Fruit fly (Drosophila melanogaster) whole organism, embryonic: ENCODE results near the gene CG10341.

Source experiments
- Antp ChIP-seq: fragments of 200-800 bp; sonication (Bioruptor generic); optimal IDR thresholded peaks from 3 replicates; lab custom pipeline; 2016; ENCODE audit warnings: missing biosample characterization, missing genetic modification characterization
- CG10366 ChIP-seq: fragments of 200-800 bp; sonication (Bioruptor generic); IDR thresholded peaks from 2 replicates; pipeline ENCODE4 v1.3.6; 2022; ENCODE audit warnings: missing biosample characterization, missing genetic modification characterization
- CG10462 ChIP-seq: fragments of 200-800 bp; sonication (Bioruptor generic); optimal IDR thresholded peaks from 2 replicates; lab custom pipeline; 2016; ENCODE audit warnings: missing biosample characterization, missing genetic modification characterization
- CG11398 ChIP-seq: fragments of 200-800 bp; sonication (Bioruptor generic); optimal IDR thresholded peaks from 2 replicates; lab custom pipeline; 2016; ENCODE audit warnings: missing biosample characterization, missing genetic modification characterization
- CG11695 ChIP-seq: fragments of 200-800 bp; sonication (Bioruptor generic); IDR thresholded peaks from 3 replicates; pipeline ENCODE4 v1.3.6; 2022; ENCODE audit warnings: missing biosample characterization, missing genetic modification characterization
- CG14441 ChIP-seq: fragments of 200-800 bp; sonication (Bioruptor generic); IDR thresholded peaks from 2 replicates; pipeline ENCODE4 v1.3.6; 2022; ENCODE audit warnings: missing biosample characterization, missing genetic modification characterization
- CG1603 ChIP-seq: fragments of 200-800 bp; sonication (Bioruptor generic); optimal IDR thresholded peaks from 2 replicates; lab custom pipeline; 2019; ENCODE audit warnings: missing biosample characterization, mild to moderate bottlenecking, missing genetic modification characterization, moderate library complexity
- CG1647 ChIP-seq: fragments of 200-800 bp; sonication (Bioruptor generic); optimal IDR thresholded peaks from 3 replicates; lab custom pipeline; 2016; ENCODE audit warnings: missing biosample characterization, missing genetic modification characterization
- CG17359 ChIP-seq: fragments of 200-800 bp; sonication (Bioruptor generic); optimal IDR thresholded peaks from 3 replicates; lab custom pipeline; 2018; ENCODE audit warnings: missing biosample characterization, mild to moderate bottlenecking, missing genetic modification characterization, moderate library complexity
- CG18619 ChIP-seq: fragments of 200-800 bp; sonication (Bioruptor generic); optimal IDR thresholded peaks from 3 replicates; lab custom pipeline; 2017; ENCODE audit warnings: missing biosample characterization, mild to moderate bottlenecking, missing genetic modification characterization
- CG2712 ChIP-seq: fragments of 200-800 bp; optimal IDR thresholded peaks from 3 replicates; lab custom pipeline; 2019; ENCODE audit warnings: missing biosample characterization, mild to moderate bottlenecking, missing genetic modification characterization, moderate library complexity
- CG3281 ChIP-seq: fragments of 200-800 bp; sonication (Bioruptor generic); optimal IDR thresholded peaks from 3 replicates; lab custom pipeline; 2017; ENCODE audit warnings: missing biosample characterization, mild to moderate bottlenecking, missing genetic modification characterization
- CG8290 ChIP-seq, 3 experiments: fragments of 200-800 bp; sonication (Bioruptor generic); optimal IDR thresholded peaks; 2 replicates each; lab custom pipeline; 2016 to 2019; ENCODE audit warnings: missing biosample characterization in 3 of 3, missing genetic modification characterization in 3 of 3, mild to moderate bottlenecking in 2 of 3, moderate library complexity in 1 of 3
- CG8388 ChIP-seq: fragments of 200-800 bp; sonication (Bioruptor generic); optimal IDR thresholded peaks from 2 replicates; lab custom pipeline; 2019; ENCODE audit warnings: missing biosample characterization, mild to moderate bottlenecking, missing genetic modification characterization, moderate library complexity
- CG9727 ChIP-seq: fragments of 200-800 bp; sonication (Bioruptor generic); optimal IDR thresholded peaks from 3 replicates; lab custom pipeline; 2017; ENCODE audit warnings: missing biosample characterization, mild to moderate bottlenecking, missing genetic modification characterization
- CG9932 ChIP-seq: fragments of 200-800 bp; sonication (Bioruptor generic); IDR thresholded peaks from 2 replicates; pipeline ENCODE4 v1.3.6; 2022; ENCODE audit warnings: missing biosample characterization, missing genetic modification characterization
- Dip3 ChIP-seq: fragments of 200-800 bp; sonication (Bioruptor generic); optimal IDR thresholded peaks from 3 replicates; lab custom pipeline; 2016; ENCODE audit warnings: missing biosample characterization, missing genetic modification characterization
- Elba2 ChIP-seq: fragments of 200-800 bp; sonication (Bioruptor generic); optimal IDR thresholded peaks from 3 replicates; lab custom pipeline; 2016; ENCODE audit warnings: missing biosample characterization, missing genetic modification characterization
- Ets65A ChIP-seq: fragments of 200-800 bp; sonication (Bioruptor generic); peaks from one replicate; lab custom pipeline; 2016; ENCODE audit warnings: missing biosample characterization, missing genetic modification characterization
- Max ChIP-seq: fragments of 200-800 bp; sonication (Bioruptor generic); optimal IDR thresholded peaks from 2 replicates; lab custom pipeline; 2016; ENCODE audit warnings: missing biosample characterization, mild to moderate bottlenecking, missing genetic modification characterization
- NfI ChIP-seq: fragments of 200-800 bp; sonication (Bioruptor generic); optimal IDR thresholded peaks from 3 replicates; lab custom pipeline; 2018; ENCODE audit warnings: missing biosample characterization, mild to moderate bottlenecking, missing genetic modification characterization, moderate library complexity
- Optix ChIP-seq: fragments of 200-800 bp; sonication (Bioruptor generic); IDR thresholded peaks from 3 replicates; pipeline ENCODE4 v1.3.6; 2022; ENCODE audit warnings: missing biosample characterization, missing genetic modification characterization
- Ptx1 ChIP-seq: fragments of 200-800 bp; sonication (Bioruptor generic); IDR thresholded peaks from 2 replicates; pipeline ENCODE4 v1.3.6; 2022; ENCODE audit warnings: missing biosample characterization, missing genetic modification characterization
- Ravus ChIP-seq: fragments of 200-800 bp; sonication (Bioruptor generic); IDR thresholded peaks from 2 replicates; pipeline ENCODE4 v1.3.6; 2022; ENCODE audit warnings: missing biosample characterization, missing genetic modification characterization
- Rfx ChIP-seq: fragments of 200-800 bp; sonication (Bioruptor generic); IDR thresholded peaks from 2 replicates; pipeline ENCODE4 v1.3.6; 2022; ENCODE audit warnings: missing biosample characterization, missing genetic modification characterization
- Trl ChIP-seq, 3 experiments: fragments of >200 bp in 2 of 3; fragments of 200-800 bp in 1 of 3; sonication (Bioruptor generic) in 1 of 3; optimal IDR thresholded peaks; 2 replicates in 1 of 3; 3 replicates in 2 of 3; lab custom pipeline; 2016 to 2017; ENCODE audit warnings: missing biosample characterization in 1 of 3, missing genetic modification characterization in 1 of 3
- cg ChIP-seq: fragments of 200-800 bp; sonication (Bioruptor generic); optimal IDR thresholded peaks from 3 replicates; lab custom pipeline; 2019; ENCODE audit warnings: missing biosample characterization, mild to moderate bottlenecking, missing genetic modification characterization, moderate library complexity
- chinmo ChIP-seq: fragments of 200-800 bp; sonication (Bioruptor generic); IDR thresholded peaks from 4 replicates; pipeline ENCODE4 v1.3.6; 2022; ENCODE audit warnings: missing biosample characterization, missing genetic modification characterization; ENCODE audit not compliant: partially characterized antibody
- croc ChIP-seq: fragments of 200-800 bp; sonication (Bioruptor generic); conservative IDR thresholded peaks from 3 replicates; pipeline ENCODE4 v1.3.6; 2022; ENCODE audit warnings: missing biosample characterization, missing genetic modification characterization
- cwo ChIP-seq: fragments of 200-800 bp; sonication (Bioruptor generic); optimal IDR thresholded peaks from 3 replicates; lab custom pipeline; 2017; ENCODE audit warnings: missing biosample characterization, missing genetic modification characterization, mild to moderate bottlenecking, moderate library complexity, missing genetic modification reagents
- grau ChIP-seq: fragments of 200-800 bp; optimal IDR thresholded peaks from 3 replicates; lab custom pipeline; 2019; ENCODE audit warnings: missing biosample characterization, mild to moderate bottlenecking, missing genetic modification characterization, moderate library complexity
- hkb ChIP-seq, 2 experiments: fragments of 200-800 bp in 1 of 2; fragments of >200 bp in 1 of 2; sonication (Bioruptor generic) in 1 of 2; IDR thresholded peaks in 1 of 2; optimal IDR thresholded peaks in 1 of 2; 2 replicates each; pipeline versions ENCODE4 v1.3.6 to Lab custom; 2017 to 2022; ENCODE audit warnings: missing biosample characterization in 1 of 2, missing genetic modification characterization in 1 of 2
- ind ChIP-seq: fragments of 200-800 bp; sonication (Bioruptor generic); optimal IDR thresholded peaks from 3 replicates; lab custom pipeline; 2016; ENCODE audit warnings: missing biosample characterization, missing genetic modification characterization
- lbe ChIP-seq: fragments of 200-800 bp; sonication (Bioruptor generic); optimal IDR thresholded peaks from 2 replicates; lab custom pipeline; 2016; ENCODE audit warnings: missing biosample characterization, mild to moderate bottlenecking, missing genetic modification characterization
- luna ChIP-seq: fragments of 200-800 bp; sonication (Bioruptor generic); optimal IDR thresholded peaks from 2 replicates; lab custom pipeline; 2016; ENCODE audit warnings: missing biosample characterization, missing genetic modification characterization
- mam ChIP-seq: fragments of 200-800 bp; sonication (Bioruptor generic); optimal IDR thresholded peaks from 3 replicates; lab custom pipeline; 2016; ENCODE audit warnings: missing biosample characterization, missing genetic modification characterization
- nerfin-1 ChIP-seq: fragments of 200-800 bp; sonication (Bioruptor generic); optimal IDR thresholded peaks from 3 replicates; lab custom pipeline; 2019; ENCODE audit warnings: missing biosample characterization, mild to moderate bottlenecking, missing genetic modification characterization, moderate library complexity
- nerfin-2 ChIP-seq: fragments of 200-800 bp; sonication (Bioruptor generic); IDR thresholded peaks from 2 replicates; pipeline ENCODE4 v1.3.6; 2022; ENCODE audit warnings: missing biosample characterization, missing genetic modification characterization; ENCODE audit not compliant: partially characterized antibody
- pan ChIP-seq, 4 experiments: fragments of >200 bp in 3 of 4; fragments of 200-800 bp in 1 of 4; sonication (Bioruptor generic) in 1 of 4; optimal IDR thresholded peaks in 3 of 4; IDR thresholded peaks in 1 of 4; 2 replicates each; pipeline versions ENCODE4 v1.3.6 to Lab custom; 2017 to 2022; ENCODE audit warnings: missing biosample characterization in 2 of 4, missing genetic modification characterization in 2 of 4, mixed read lengths in 1 of 4
- prd ChIP-seq, 3 experiments: fragments of >200 bp in 2 of 3; fragments of 200-800 bp in 1 of 3; sonication (Bioruptor generic) in 1 of 3; optimal IDR thresholded peaks in 2 of 3; IDR thresholded peaks in 1 of 3; 2 replicates in 2 of 3; 3 replicates in 1 of 3; pipeline versions ENCODE4 v1.3.6 to Lab custom; 2017 to 2022; ENCODE audit warnings: missing biosample characterization in 1 of 3, missing genetic modification characterization in 1 of 3
- pzg ChIP-seq: fragments of 200-800 bp; sonication (Bioruptor generic); optimal IDR thresholded peaks from 3 replicates; lab custom pipeline; 2018; ENCODE audit warnings: missing biosample characterization, mild to moderate bottlenecking, missing genetic modification characterization, moderate library complexity
- sens ChIP-seq: fragments of 200-800 bp; sonication (Bioruptor generic); peaks from one replicate; lab custom pipeline; 2016; ENCODE audit warnings: missing biosample characterization, missing genetic modification characterization
- slbo ChIP-seq: fragments of 200-800 bp; sonication (Bioruptor generic); IDR thresholded peaks from 2 replicates; pipeline ENCODE4 v1.3.6; 2022; ENCODE audit warnings: missing biosample characterization, missing genetic modification characterization
- trem ChIP-seq: fragments of 200-800 bp; optimal IDR thresholded peaks from 3 replicates; lab custom pipeline; 2019; ENCODE audit warnings: missing biosample characterization, mild to moderate bottlenecking, missing genetic modification characterization, moderate library complexity
- vfl ChIP-seq: fragments of 200-800 bp; sonication (Bioruptor generic); optimal IDR thresholded peaks from 2 replicates; lab custom pipeline; 2016; ENCODE audit warnings: missing biosample characterization, missing genetic modification characterization
- vvl ChIP-seq: fragments of 200-800 bp; sonication (Bioruptor generic); IDR thresholded peaks from 2 replicates; pipeline ENCODE4 v1.3.6; 2022; ENCODE audit warnings: missing biosample characterization, missing genetic modification characterization
- wek ChIP-seq: fragments of 200-800 bp; sonication (Bioruptor generic); optimal IDR thresholded peaks from 3 replicates; lab custom pipeline; 2018; ENCODE audit warnings: missing biosample characterization, mild to moderate bottlenecking, missing genetic modification characterization, moderate library complexity

CG10341 gene

DNA sequence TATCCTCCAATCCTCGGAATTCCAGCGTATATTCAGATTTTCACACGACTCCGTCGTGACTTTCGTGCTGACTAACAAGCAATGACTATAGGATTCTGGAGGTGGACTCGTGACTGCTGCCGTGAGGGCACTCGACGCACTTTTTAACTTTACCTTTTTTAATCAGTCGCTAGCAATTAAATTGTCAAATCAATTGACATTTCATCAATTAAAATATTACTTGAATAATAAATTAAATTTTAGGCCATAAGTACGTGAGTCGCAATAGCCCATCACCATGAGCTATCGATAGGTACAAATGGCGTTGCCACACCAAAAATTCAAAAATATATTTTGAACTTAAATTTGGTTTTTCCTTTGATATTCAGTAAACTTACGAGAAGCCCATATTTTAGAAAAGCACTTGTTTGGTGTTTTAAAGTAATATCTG, 7.1 kb downstream of the CG10341 start, which contains the start of gene Jwa (continued):
- TF ChIP-seq vvl (peak; percentile 93), pzg (GFP tag; lab: Kevin White, UChicago) (peak; percentile 70), CG8290 (GFP tag; optimal IDR thresholded peaks at IDR 0.05; lab: Kevin White, UChicago) (peak; percentile 89), CG8290 (tag; optimal IDR thresholded peaks at IDR 0.05; lab: Kevin White, UChicago) (peak; percentile 69 to 92), CG18619 (GFP tag; lab: Kevin White, UChicago) (peak; percentile 79), pan (optimal IDR thresholded peaks at IDR 0.05; lab: Kevin White, UChicago) (no peak), pan (GFP tag; optimal IDR thresholded peaks at IDR 0.05 in 1 of 2, IDR thresholded peaks at IDR 0.05 in 1 of 2) (peak in 1 of 2 experiments; percentile 87), cg (no peak), nerfin-2 (GFP tag; lab: Robert Waterston, UW) (peak; percentile 95), Ets65A (peak; percentile 99), trem (peak; percentile 79)

DNA sequence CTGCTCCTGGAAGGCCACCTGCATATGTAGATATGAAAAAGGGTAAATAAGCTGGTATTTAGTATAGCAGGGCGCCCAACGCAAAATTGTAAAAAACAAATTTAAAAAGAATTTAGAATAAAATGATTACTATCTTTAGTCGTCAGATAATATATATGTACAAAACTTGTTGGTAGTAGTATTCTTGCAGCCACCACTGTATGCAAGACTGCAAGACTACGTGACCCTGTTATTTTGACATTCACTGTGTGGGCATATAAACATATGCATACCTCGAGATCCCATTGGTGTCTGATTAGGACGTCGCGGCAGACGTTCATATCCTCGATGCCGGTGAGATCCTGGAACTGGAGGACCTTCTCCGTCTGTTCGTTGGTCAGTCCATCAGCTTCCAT, 9.3 kb downstream of the CG10341 start:
- TF ChIP-seq Dip3 (GFP tag; lab: Kevin White, UChicago) (peak; percentile 4), ind (GFP tag; lab: Kevin White, UChicago) (peak; percentile 33), CG14441 (GFP tag; lab: Robert Waterston, UW) (peak; percentile 42; the same call in 1 of the 2 replicates), mam (GFP tag; lab: Kevin White, UChicago) (peak; percentile 44), Max (peak; percentile 38), slbo (GFP tag; lab: Robert Waterston, UW) (peak; percentile 77), CG8388 (GFP tag; lab: Kevin White, UChicago) (peak; percentile 44), grau (peak; percentile 8), lbe (peak; percentile 7), Ptx1 (GFP tag; lab: Robert Waterston, UW) (peak; percentile 38), nerfin-1 (tag; lab: Kevin White, UChicago) (peak; percentile 26), NfI (GFP tag; lab: Kevin White, UChicago) (peak; percentile 18), CG9727 (GFP tag; lab: Kevin White, UChicago) (no peak), sens (GFP tag; lab: Kevin White, UChicago) (peak; percentile 85), CG3281 (GFP tag; lab: Kevin White, UChicago) (peak; percentile 30), Rfx (GFP tag; lab: Robert Waterston, UW) (peak; percentile 56; the same call in 1 of the 2 replicates), croc (GFP tag; lab: Robert Waterston, UW) (no peak), luna (GFP tag; lab: Kevin White, UChicago) (peak; percentile 21), CG9932 (GFP tag; lab: Robert Waterston, UW) (peak; percentile 53), Ravus (no peak), Optix (no peak), CG11695 (GFP tag; lab: Robert Waterston, UW) (0 out of 3 replicates have a peak, but pooled peaks have one; percentile 17), CG10462 (GFP tag; lab: Kevin White, UChicago) (no peak), prd (optimal IDR thresholded peaks at IDR 0.05; lab: Kevin White, UChicago) (no peak), prd (GFP tag; IDR thresholded peaks at IDR 0.05; lab: Robert Waterston, UW) (0 out of 3 replicates have a peak, but pooled peaks have one; percentile 36), Elba2 (GFP tag; lab: Kevin White, UChicago) (peak; percentile 46), Antp (GFP tag; lab: Kevin White, UChicago) (peak; percentile 3), CG2712 (tag; lab: Kevin White, UChicago) (peak; percentile 4), CG1647 (GFP tag; lab: Kevin White, UChicago) (peak; percentile 15), CG1603 (tag; lab: Kevin White, UChicago) (peak; percentile 10), cwo (GFP tag; lab: Kevin White, UChicago) (peak; percentile 53), Trl (optimal IDR thresholded peaks at IDR 0.05; lab: Kevin White, UChicago) (no peak), Trl (GFP tag; optimal IDR thresholded peaks at IDR 0.05; lab: Kevin White, UChicago) (peak; percentile 12), CG11398 (no peak), vfl (GFP tag; lab: Kevin White, UChicago) (peak; percentile 16), CG10366 (GFP tag; lab: Robert Waterston, UW) (peak; percentile 32), wek (GFP tag; lab: Kevin White, UChicago) (peak; percentile 30), chinmo (GFP tag; lab: Robert Waterston, UW) (peak; percentile 89; the same call in 1 of the 4 replicates), CG17359 (peak; percentile 37), hkb (optimal IDR thresholded peaks at IDR 0.05; lab: Kevin White, UChicago) (no peak), hkb (GFP tag; IDR thresholded peaks at IDR 0.05; lab: Robert Waterston, UW) (peak; percentile 45; the same call in 1 of the 2 replicates)
